Fruit fly (Drosophila melanogaster) whole organism: Measurements from ENCODE around the gene spi.

ENCODE experiments used
- CG8478 ChIP-seq: fragments of >200 bp; optimal IDR thresholded peaks from 2 replicates; lab custom pipeline; 2018; ENCODE audit warnings: inconsistent platforms
- Dll ChIP-seq: fragments of >200 bp; optimal IDR thresholded peaks from 2 replicates; lab custom pipeline; 2017
- EcR ChIP-seq, 2 experiments: fragments of >200 bp; optimal IDR thresholded peaks; 2 replicates each; lab custom pipeline; 2017; ENCODE audit warnings: missing biosample characterization in 2 of 2, missing genetic modification characterization in 2 of 2, missing genetic modification reagents in 2 of 2
- pan ChIP-seq: fragments of >200 bp; optimal IDR thresholded peaks from 2 replicates; lab custom pipeline; 2017
- psq ChIP-seq: fragments of >200 bp; optimal IDR thresholded peaks from 2 replicates; lab custom pipeline; 2017
- usp ChIP-seq: fragments of >200 bp; optimal IDR thresholded peaks from 2 replicates; lab custom pipeline; 2017; ENCODE audit warnings: missing biosample characterization, missing genetic modification characterization, mixed read lengths

spi gene

dm6 chr2L:19576299-19576971, 680 bp downstream of the spi start:
- peak; percentile 76 for TF ChIP-seq CG8478
- no peak for TF ChIP-seq EcR (GFP tag; optimal IDR thresholded peaks at IDR 0.05; lab: Kevin White, UChicago)

dm6 chr2L:19575626-19576298, 1.4 kb downstream of the spi start:
- TF ChIP-seq CG8478: no peak
- no peak for TF ChIP-seq usp (GFP tag; lab: Kevin White, UChicago)
- no peak for TF ChIP-seq pan (lab: Kevin White, UChicago)
- no peak for TF ChIP-seq psq (lab: Kevin White, UChicago)
- TF ChIP-seq EcR (GFP tag; optimal IDR thresholded peaks at IDR 0.05; lab: Kevin White, UChicago): no peak
- TF ChIP-seq Dll: peak; percentile 72

- no peak for TF ChIP-seq CG8478
- peak in 1 of 2 experiments; percentile 92 for TF ChIP-seq EcR (GFP tag; optimal IDR thresholded peaks at IDR 0.05; lab: Kevin White, UChicago)
Observed at dm6 chr2L:19574959-19575625, 2.0 kb downstream of the spi start.

- TF ChIP-seq EcR (GFP tag; optimal IDR thresholded peaks at IDR 0.05; lab: Kevin White, UChicago) (peak in 1 of 2 experiments; percentile 83), usp (GFP tag; lab: Kevin White, UChicago) (no peak)
Observed at dm6 chr2L:19574364-19574763, 2.8 kb downstream of the spi start.

- peak; percentile 60 for TF ChIP-seq Dll
- TF ChIP-seq psq (lab: Kevin White, UChicago): no peak
- TF ChIP-seq usp (GFP tag; lab: Kevin White, UChicago): no peak
- peak; percentile 94 for TF ChIP-seq pan (lab: Kevin White, UChicago)
- TF ChIP-seq EcR (GFP tag; optimal IDR thresholded peaks at IDR 0.05; lab: Kevin White, UChicago): peak in 1 of 2 experiments; percentile 67
- TF ChIP-seq CG8478: no peak
Observed at dm6 chr2L:19572496-19573317, 4.4 kb downstream of the spi start.

- TF ChIP-seq usp (GFP tag; lab: Kevin White, UChicago) (no peak), EcR (GFP tag; optimal IDR thresholded peaks at IDR 0.05; lab: Kevin White, UChicago) (peak; percentile 39 to 84), pan (lab: Kevin White, UChicago) (no peak), CG8478 (peak; percentile 64), psq (lab: Kevin White, UChicago) (no peak), Dll (no peak)
Observed at dm6 chr2L:19571574-19572495, 5.3 kb downstream of the spi start.

- TF ChIP-seq usp (GFP tag; lab: Kevin White, UChicago) (no peak), Dll (no peak), pan (lab: Kevin White, UChicago) (no peak), CG8478 (no peak), EcR (GFP tag; optimal IDR thresholded peaks at IDR 0.05; lab: Kevin White, UChicago) (no peak), psq (lab: Kevin White, UChicago) (no peak)
Observed at dm6 chr2L:19570806-19571254, 6.3 kb downstream of the spi start.

dm6 chr2L:19567305-19567898, 9.7 kb downstream of the spi start:
- no peak for TF ChIP-seq CG8478
- TF ChIP-seq EcR (GFP tag; optimal IDR thresholded peaks at IDR 0.05; lab: Kevin White, UChicago): no peak
- TF ChIP-seq psq (lab: Kevin White, UChicago): no peak
- no peak for TF ChIP-seq pan (lab: Kevin White, UChicago)
- TF ChIP-seq usp (GFP tag; lab: Kevin White, UChicago): no peak

- TF ChIP-seq psq (lab: Kevin White, UChicago) (no peak), usp (GFP tag; lab: Kevin White, UChicago) (no peak), EcR (GFP tag; optimal IDR thresholded peaks at IDR 0.05; lab: Kevin White, UChicago) (no peak), CG8478 (no peak), pan (lab: Kevin White, UChicago) (no peak), Dll (no peak)
Observed at dm6 chr2L:19565233-19565898, 11.7 kb downstream of the spi start, which contains the start of gene CG13077. TSS of gene CG13077 (plus strand) at chr2L:19565863.
